Fruit fly (Drosophila melanogaster): ENCODE results near the gene osa.
A peak's percentile ranks its signal among the peaks of the same experiment; 100 is the strongest.

Gene osa

DNA sequence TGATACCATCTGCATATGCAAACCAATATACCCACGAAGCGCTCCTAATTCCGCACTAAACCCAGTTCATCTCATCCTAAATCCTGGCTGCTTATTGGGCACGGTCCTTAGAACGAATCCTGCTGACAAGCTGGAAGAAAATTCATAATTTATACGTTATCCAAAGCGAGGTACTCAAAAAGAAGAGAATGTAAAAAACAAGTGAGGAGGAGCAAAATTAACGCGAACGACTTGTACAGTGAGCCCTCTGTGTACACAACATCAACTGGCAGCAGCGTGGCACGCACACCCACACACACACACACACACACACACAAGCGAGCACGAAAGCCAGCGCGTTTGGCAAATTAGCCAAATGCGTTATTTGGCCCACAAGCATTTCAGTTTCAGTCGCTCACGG, 18.2 kb upstream of the osa start, which contains the start of gene TyrRII:
Gene TyrRII (plus strand): TSS at position 301 of the 400 bp plus-strand sequence.
- no peak for TF ChIP-seq Pdp1 (GFP tag; optimal IDR thresholded peaks at IDR 0.05)
- TF ChIP-seq CG4328 (GFP tag; optimal IDR thresholded peaks at IDR 0.05), result no peak
- no peak for TF ChIP-seq CG18764 (GFP tag; optimal IDR thresholded peaks at IDR 0.05)
- no peak for TF ChIP-seq CG2678 (tag; optimal IDR thresholded peaks at IDR 0.05)
- no peak for TF ChIP-seq CG12219 (GFP tag; optimal IDR thresholded peaks at IDR 0.05)
- no peak for TF ChIP-seq CG34376 (GFP tag; optimal IDR thresholded peaks at IDR 0.05)
- TF ChIP-seq Scr (GFP tag; IDR thresholded peaks at IDR 0.05; ENCODE audit: partially characterized antibody), result no peak
- TF ChIP-seq chm (GFP tag; IDR thresholded peaks at IDR 0.05), result no peak
- TF ChIP-seq mld (GFP tag; IDR thresholded peaks at IDR 0.05; ENCODE audit: partially characterized antibody), result no peak

DNA sequence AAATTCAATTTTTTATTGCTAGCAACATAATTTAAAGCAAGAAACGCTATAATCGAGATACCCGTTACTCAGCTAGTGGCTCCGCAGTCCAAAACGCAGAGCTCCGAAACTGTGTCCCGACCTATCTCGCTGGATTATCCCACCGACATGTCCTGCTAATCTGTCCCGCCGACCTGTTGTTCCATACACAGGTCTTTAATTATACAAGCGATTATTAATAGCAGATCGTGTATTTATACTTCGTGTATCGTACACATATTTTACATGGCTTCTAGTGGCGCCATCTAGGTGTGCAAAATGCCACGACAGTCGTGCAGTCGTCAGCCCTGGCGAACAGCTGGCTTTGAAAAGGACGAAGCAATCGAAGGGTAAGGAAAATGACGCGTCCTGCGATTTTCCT, 15.1 kb upstream of the osa start, which contains the start of gene CG14321:
Gene CG14321 (plus strand): TSS at position 338 of the 400 bp plus-strand sequence.
- peak; percentile 47 for TF ChIP-seq Ets97D (GFP tag; optimal IDR thresholded peaks at IDR 0.05)
- TF ChIP-seq pzg (GFP tag; optimal IDR thresholded peaks at IDR 0.05), result peak; percentile 33
- peak; percentile 40 to 86 for TF ChIP-seq crp (GFP tag; optimal IDR thresholded peaks at IDR 0.05)
- peak; percentile 58; the same call in 2 of the 3 replicates for TF ChIP-seq CG6791 (GFP tag; IDR thresholded peaks at IDR 0.05; ENCODE audit: partially characterized antibody)
- TF ChIP-seq Bgb (GFP tag; IDR thresholded peaks at IDR 0.05; ENCODE audit: partially characterized antibody), result peak; percentile 73
- TF ChIP-seq CG2199 (GFP tag; IDR thresholded peaks at IDR 0.05), result peak; percentile 66; the same call in 1 of the 3 replicates
- TF ChIP-seq al (GFP tag; IDR thresholded peaks at IDR 0.05), result no peak
- no peak for TF ChIP-seq CG18764 (GFP tag; optimal IDR thresholded peaks at IDR 0.05)
- TF ChIP-seq CG6689 (GFP tag; IDR thresholded peaks at IDR 0.05), result no peak
- TF ChIP-seq CG42726 (GFP tag; IDR thresholded peaks at IDR 0.05; ENCODE audit: partially characterized antibody), result peak; percentile 82
- no peak for TF ChIP-seq Sry-β (GFP tag; optimal IDR thresholded peaks at IDR 0.05)
- peak; percentile 88 for TF ChIP-seq CG14860 (GFP tag; IDR thresholded peaks at IDR 0.05; ENCODE audit: partially characterized antibody)
- TF ChIP-seq Kr (GFP tag; optimal IDR thresholded peaks at IDR 0.05), result no peak
- TF ChIP-seq Camta (GFP tag; optimal IDR thresholded peaks at IDR 0.05), result no peak
- peak; percentile 0 for TF ChIP-seq MESR4 (GFP tag; optimal IDR thresholded peaks at IDR 0.05)
- TF ChIP-seq Fer2 (tag; optimal IDR thresholded peaks at IDR 0.05), result no peak
- TF ChIP-seq zfh2 (GFP tag; optimal IDR thresholded peaks at IDR 0.05), result no peak
- peak; percentile 71; the same call in 2 of the 3 replicates for TF ChIP-seq Opbp (GFP tag; IDR thresholded peaks at IDR 0.05; ENCODE audit: partially characterized antibody)
- TF ChIP-seq Deaf1 (tag; optimal IDR thresholded peaks at IDR 0.05), result peak; percentile 30
- TF ChIP-seq CG7357 (GFP tag; IDR thresholded peaks at IDR 0.05), result no peak
- TF ChIP-seq MBD-R2 (GFP tag; IDR thresholded peaks at IDR 0.05), result peak; percentile 58; the same call in 1 of the 2 replicates
- TF ChIP-seq D (optimal IDR thresholded peaks at IDR 0.05), result peak; percentile 23
- TF ChIP-seq D (GFP tag; optimal IDR thresholded peaks at IDR 0.05), result no peak
- peak; percentile 28; the same call in 1 of the 2 replicates for TF ChIP-seq sob (GFP tag; IDR thresholded peaks at IDR 0.05)
- peak; percentile 19 for TF ChIP-seq BEAF-32 (GFP tag; optimal IDR thresholded peaks at IDR 0.05)
- TF ChIP-seq HHEX (GFP tag; optimal IDR thresholded peaks at IDR 0.05), result no peak
- peak; percentile 64 for TF ChIP-seq CG16813 (GFP tag; IDR thresholded peaks at IDR 0.05; ENCODE audit: partially characterized antibody)
- TF ChIP-seq NfI (GFP tag; optimal IDR thresholded peaks at IDR 0.05), result no peak
- peak; percentile 36; the same call in 1 of the 2 replicates for TF ChIP-seq inv (GFP tag; IDR thresholded peaks at IDR 0.05; ENCODE audit: partially characterized antibody)
- TF ChIP-seq tna (GFP tag; IDR thresholded peaks at IDR 0.05; ENCODE audit: partially characterized antibody), result peak; percentile 76
- peak; percentile 84 for TF ChIP-seq hb (GFP tag; IDR thresholded peaks at IDR 0.05; ENCODE audit: partially characterized antibody)
- TF ChIP-seq Dref (GFP tag; IDR thresholded peaks at IDR 0.05), result no peak
- TF ChIP-seq jing (GFP tag; optimal IDR thresholded peaks at IDR 0.05), result no peak
- TF ChIP-seq zen2 (GFP tag; IDR thresholded peaks at IDR 0.05; ENCODE audit: partially characterized antibody), result peak; percentile 35; the same call in 1 of the 3 replicates
- TF ChIP-seq amos (GFP tag; IDR thresholded peaks at IDR 0.05; ENCODE audit: partially characterized antibody), result peak; percentile 74
- TF ChIP-seq HmgD (GFP tag; optimal IDR thresholded peaks at IDR 0.05), result peak; percentile 12
- 0 out of 2 replicates have a peak, but pooled peaks have one; percentile 13 for TF ChIP-seq chm (GFP tag; IDR thresholded peaks at IDR 0.05)
- peak; percentile 65; the same call in 1 of the 3 replicates for TF ChIP-seq mld (GFP tag; IDR thresholded peaks at IDR 0.05; ENCODE audit: partially characterized antibody)
- TF ChIP-seq Med (GFP tag), result peak; percentile 46
- TF ChIP-seq CkIIα-i1 (GFP tag; IDR thresholded peaks at IDR 0.05), result no peak
